Worm (Caenorhabditis elegans) whole organism, L4/young adult: ENCODE results near the gene scav-3.

Experiments
- dao-5 ChIP-seq: sonication (generic microtip); optimal IDR thresholded peaks from 2 replicates; lab custom pipeline; 2016; ENCODE audit warnings: missing genotype, missing genetic modification characterization, moderate library complexity, missing compliant biosample characterization
- him-1 ChIP-seq: sonication (generic microtip); optimal IDR thresholded peaks from 2 replicates; lab custom pipeline; 2016; ENCODE audit warnings: missing genotype, missing genetic modification reagents, missing genetic modification characterization, missing compliant biosample characterization

- TF ChIP-seq dao-5 (tag; lab: Kevin White, UChicago) (no peak), him-1 (tag; lab: Kevin White, UChicago) (peak; percentile 49)
Measured at ce11 chrIII:12472497-12472896, 15.8 kb upstream of the scav-3 start, which contains the start of gene cccp-1.
